Worm (Caenorhabditis elegans) whole organism, L1 larva: Measurements from ENCODE around the gene spp-30.

ENCODE experiments used
- C04F5.9 ChIP-seq: sonication (generic microtip); optimal IDR thresholded peaks from 2 replicates; lab custom pipeline; 2016; ENCODE audit warnings: missing genetic modification characterization, missing compliant biosample characterization
- C34B4.2 ChIP-seq: sonication (generic microtip); optimal IDR thresholded peaks from 2 replicates; lab custom pipeline; 2017; ENCODE audit warnings: mild to moderate bottlenecking, missing genetic modification characterization, missing compliant biosample characterization
- F16B12.6 ChIP-seq: fragments of 150-350 bp; optimal IDR thresholded peaks from 2 replicates; lab custom pipeline; 2014; ENCODE audit warnings: missing biosample characterization, missing genetic modification characterization
- Y116A8C.19 ChIP-seq: sonication (generic microtip); optimal IDR thresholded peaks from 2 replicates; lab custom pipeline; 2016; ENCODE audit warnings: missing compliant biosample characterization, missing genetic modification characterization, borderline replicate concordance
- aha-1 ChIP-seq: fragments of 150-350 bp; optimal IDR thresholded peaks from 2 replicates; lab custom pipeline; 2014; ENCODE audit warnings: missing biosample characterization, missing genetic modification characterization
- aly-2 ChIP-seq: fragments of 150-350 bp; optimal IDR thresholded peaks from 2 replicates; lab custom pipeline; 2014; ENCODE audit warnings: missing biosample characterization, missing genetic modification characterization
- ama-1 ChIP-seq: fragments of 150-350 bp; optimal IDR thresholded peaks from 2 replicates; lab custom pipeline; 2014
- blmp-1 ChIP-seq: fragments of 150-350 bp; optimal IDR thresholded peaks from 2 replicates; lab custom pipeline; 2014; ENCODE audit warnings: missing biosample characterization, missing genetic modification characterization
- ceh-63 ChIP-seq: fragments of 200-800 bp; sonication (Bioruptor generic); optimal IDR thresholded peaks from 2 replicates; lab custom pipeline; 2018; ENCODE audit warnings: mild to moderate bottlenecking, missing genetic modification characterization, missing compliant biosample characterization
- dsc-1 ChIP-seq: sonication (generic microtip); optimal IDR thresholded peaks from 2 replicates; lab custom pipeline; 2016; ENCODE audit warnings: mild to moderate bottlenecking, missing genetic modification characterization, missing compliant biosample characterization
- efl-1 ChIP-seq, 4 experiments: fragments of 150-350 bp; optimal IDR thresholded peaks in 3 of 4; peaks in 1 of 4; 1 replicate in 1 of 4; 2 replicates in 3 of 4; lab custom pipeline; 2014; ENCODE audit warnings: missing biosample characterization in 2 of 4, missing genetic modification characterization in 2 of 4, missing genetic modification reagents in 2 of 4
- egl-13 ChIP-seq: sonication (generic microtip); optimal IDR thresholded peaks from 2 replicates; lab custom pipeline; 2016; ENCODE audit warnings: missing genotype, missing genetic modification reagents, missing genetic modification characterization, missing compliant biosample characterization
- egl-27 ChIP-seq, 2 experiments: fragments of 150-350 bp in 1 of 2; sonication (generic microtip); optimal IDR thresholded peaks; 3 replicates each; lab custom pipeline; 2017 to 2018; ENCODE audit warnings: missing biosample characterization in 2 of 2, missing genetic modification characterization in 2 of 2, missing genetic modification reagents in 2 of 2
- elt-2 ChIP-seq: sonication (generic microtip); optimal IDR thresholded peaks from 2 replicates; lab custom pipeline; 2016; ENCODE audit warnings: missing genetic modification characterization, mild to moderate bottlenecking, inconsistent platforms, missing compliant biosample characterization, missing genetic modification reagents
- elt-3 ChIP-seq, 6 experiments: fragments of 150-350 bp in 1 of 6; sonication (generic microtip); optimal IDR thresholded peaks; 2 replicates each; lab custom pipeline; 2017 to 2018; ENCODE audit warnings: missing biosample characterization in 6 of 6, missing genetic modification characterization in 6 of 6, inconsistent platforms in 1 of 6
- ets-5 ChIP-seq: fragments of 200-800 bp; sonication (Bioruptor generic); IDR thresholded peaks from 2 replicates; pipeline ENCODE4 v1.3.6; 2022; ENCODE audit warnings: missing genetic modification characterization, missing compliant biosample characterization
- fkh-10 ChIP-seq: sonication (generic microtip); optimal IDR thresholded peaks from 2 replicates; lab custom pipeline; 2017; ENCODE audit warnings: missing biosample characterization, missing genetic modification reagents, missing genetic modification characterization
- fkh-4 ChIP-seq: sonication (generic microtip); optimal IDR thresholded peaks from 2 replicates; lab custom pipeline; 2016; ENCODE audit warnings: missing compliant biosample characterization, missing genetic modification characterization, borderline replicate concordance
- fkh-8 ChIP-seq: sonication (generic microtip); optimal IDR thresholded peaks from 2 replicates; lab custom pipeline; 2016; ENCODE audit warnings: mild to moderate bottlenecking, missing genetic modification characterization, missing compliant biosample characterization
- hpl-2 ChIP-seq: fragments of 150-350 bp; optimal IDR thresholded peaks from 2 replicates; lab custom pipeline; 2014; ENCODE audit warnings: missing biosample characterization, missing genetic modification reagents, missing genetic modification characterization
- jun-1 ChIP-seq: fragments of 150-350 bp; optimal IDR thresholded peaks from 2 replicates; lab custom pipeline; 2014; ENCODE audit warnings: missing biosample characterization, missing genetic modification reagents, missing genetic modification characterization
- lin-13 ChIP-seq: fragments of 150-350 bp; optimal IDR thresholded peaks from 2 replicates; lab custom pipeline; 2014; ENCODE audit warnings: missing biosample characterization, missing genetic modification reagents, missing genetic modification characterization
- lin-14 ChIP-seq: fragments of 200-800 bp; sonication (Bioruptor generic); optimal IDR thresholded peaks from 2 replicates; lab custom pipeline; 2018; ENCODE audit warnings: mild to moderate bottlenecking, missing genetic modification characterization, moderate library complexity, missing compliant biosample characterization
- lin-15B ChIP-seq: fragments of 150-350 bp; sonication (generic microtip); optimal IDR thresholded peaks from 3 replicates; lab custom pipeline; 2014; ENCODE audit warnings: missing biosample characterization, missing genetic modification characterization
- lin-39 ChIP-seq: fragments of 150-350 bp; optimal IDR thresholded peaks from 2 replicates; lab custom pipeline; 2014; ENCODE audit warnings: missing biosample characterization, missing genetic modification reagents, missing genetic modification characterization
- lir-3 ChIP-seq: sonication (generic microtip); optimal IDR thresholded peaks from 2 replicates; lab custom pipeline; 2016; ENCODE audit warnings: mild to moderate bottlenecking, missing genetic modification characterization, moderate library complexity, missing compliant biosample characterization; ENCODE audit not compliant: poor library complexity
- lsy-2 ChIP-seq, 2 experiments: fragments of 150-350 bp; optimal IDR thresholded peaks; 2 replicates each; lab custom pipeline; 2014; ENCODE audit warnings: missing biosample characterization in 2 of 2, missing genetic modification characterization in 2 of 2
- mab-9 ChIP-seq: fragments of 200-800 bp; sonication (Bioruptor generic); IDR thresholded peaks from 2 replicates; pipeline ENCODE4 v1.3.6; 2022; ENCODE audit warnings: missing genetic modification reagents, missing genetic modification characterization, missing compliant biosample characterization
- mef-2 ChIP-seq: fragments of 150-350 bp; optimal IDR thresholded peaks from 2 replicates; lab custom pipeline; 2014; ENCODE audit warnings: missing biosample characterization, missing genetic modification characterization
- mep-1 ChIP-seq: fragments of 150-350 bp; optimal IDR thresholded peaks from 2 replicates; lab custom pipeline; 2014; ENCODE audit warnings: missing biosample characterization, missing genetic modification characterization
- nhr-11 ChIP-seq: fragments of 150-350 bp; optimal IDR thresholded peaks from 2 replicates; lab custom pipeline; 2014; ENCODE audit warnings: missing biosample characterization, missing genetic modification characterization
- nhr-12 ChIP-seq: sonication (generic microtip); optimal IDR thresholded peaks from 2 replicates; lab custom pipeline; 2017; ENCODE audit warnings: missing biosample characterization, missing genetic modification characterization
- nhr-20 ChIP-seq: sonication (generic microtip); optimal IDR thresholded peaks from 2 replicates; lab custom pipeline; 2016; ENCODE audit warnings: mild to moderate bottlenecking, missing genetic modification characterization, missing compliant biosample characterization
- nhr-237 ChIP-seq: fragments of 150-350 bp; optimal IDR thresholded peaks from 2 replicates; lab custom pipeline; 2014; ENCODE audit warnings: missing biosample characterization, missing genetic modification characterization
- nhr-28 ChIP-seq: fragments of 150-350 bp; optimal IDR thresholded peaks from 2 replicates; lab custom pipeline; 2014; ENCODE audit warnings: missing biosample characterization, missing genetic modification characterization
- nhr-71 ChIP-seq: sonication (generic microtip); optimal IDR thresholded peaks from 2 replicates; lab custom pipeline; 2016; ENCODE audit warnings: mild to moderate bottlenecking, missing genetic modification characterization, moderate library complexity, missing compliant biosample characterization
- nhr-77 ChIP-seq: fragments of 150-350 bp; optimal IDR thresholded peaks from 2 replicates; lab custom pipeline; 2014; ENCODE audit warnings: missing biosample characterization, missing genetic modification characterization
- nhr-85 ChIP-seq: sonication (generic microtip); peaks from one replicate; lab custom pipeline; 2016; ENCODE audit warnings: missing genetic modification characterization, inconsistent platforms, missing compliant biosample characterization
- nhr-90 ChIP-seq: sonication (generic microtip); optimal IDR thresholded peaks from 2 replicates; lab custom pipeline; 2016; ENCODE audit warnings: mild to moderate bottlenecking, missing genetic modification characterization, missing compliant biosample characterization; ENCODE audit not compliant: poor library complexity
- pax-3 ChIP-seq: fragments of 200-800 bp; sonication (Bioruptor generic); optimal IDR thresholded peaks from 2 replicates; lab custom pipeline; 2018; ENCODE audit warnings: mild to moderate bottlenecking, missing genetic modification characterization, moderate library complexity, missing compliant biosample characterization
- rnt-1 ChIP-seq: sonication (generic microtip); optimal IDR thresholded peaks from 2 replicates; lab custom pipeline; 2016; ENCODE audit warnings: mild to moderate bottlenecking, missing genetic modification characterization, moderate library complexity, missing compliant biosample characterization
- skn-1 ChIP-seq: fragments of 150-350 bp; optimal IDR thresholded peaks from 2 replicates; lab custom pipeline; 2014; ENCODE audit warnings: missing biosample characterization, missing genetic modification characterization
- sox-4 ChIP-seq: sonication (generic microtip); optimal IDR thresholded peaks from 2 replicates; lab custom pipeline; 2016; ENCODE audit warnings: missing genetic modification characterization, missing compliant biosample characterization
- swsn-7 ChIP-seq: sonication (generic microtip); optimal IDR thresholded peaks from 2 replicates; lab custom pipeline; 2016; ENCODE audit warnings: missing genetic modification characterization, missing compliant biosample characterization
- unc-130 ChIP-seq: fragments of 150-350 bp; optimal IDR thresholded peaks from 2 replicates; lab custom pipeline; 2017; ENCODE audit warnings: missing biosample characterization, missing genetic modification characterization, inconsistent platforms
- unc-62 ChIP-seq: fragments of 150-350 bp; optimal IDR thresholded peaks from 2 replicates; lab custom pipeline; 2014; ENCODE audit warnings: missing biosample characterization, missing genetic modification reagents, missing genetic modification characterization
- unc-86 ChIP-seq: sonication (generic microtip); optimal IDR thresholded peaks from 2 replicates; lab custom pipeline; 2016; ENCODE audit warnings: missing genetic modification characterization, missing compliant biosample characterization
- zag-1 ChIP-seq: fragments of 150-350 bp; optimal IDR thresholded peaks from 2 replicates; lab custom pipeline; 2014; ENCODE audit warnings: missing biosample characterization, missing genetic modification characterization
- zip-4 ChIP-seq: fragments of 200-800 bp; sonication (Bioruptor generic); optimal IDR thresholded peaks from 2 replicates; lab custom pipeline; 2018; ENCODE audit warnings: mild to moderate bottlenecking, missing genetic modification characterization, moderate library complexity, missing compliant biosample characterization
- ztf-4 ChIP-seq: fragments of 150-350 bp; optimal IDR thresholded peaks from 2 replicates; lab custom pipeline; 2014; ENCODE audit warnings: missing biosample characterization, missing genetic modification characterization

The spp-30 gene

DNA sequence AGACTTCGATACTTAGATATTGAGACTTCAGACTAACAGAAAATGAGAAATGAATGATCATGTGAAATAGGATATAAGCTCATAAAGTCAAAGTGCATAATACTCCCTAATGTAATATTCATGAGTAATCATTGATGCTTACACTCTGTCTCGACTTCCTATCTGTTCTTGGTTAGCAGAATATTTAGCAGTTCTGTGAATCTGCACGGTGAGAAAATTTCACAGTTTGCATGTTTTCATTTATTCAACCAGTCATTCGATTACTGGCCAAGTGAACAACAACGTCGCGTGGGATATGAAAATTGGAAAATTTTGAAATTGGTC lies 21.0 kb downstream of the spp-30 start:
- no peak for TF ChIP-seq unc-62 (GFP tag; lab: Kevin White, UChicago)
- TF ChIP-seq efl-1 (optimal IDR thresholded peaks at IDR 0.05; lab: Kevin White, UChicago): no peak
- TF ChIP-seq efl-1 (GFP tag; optimal IDR thresholded peaks at IDR 0.05 in 1 of 2; lab: Kevin White, UChicago): no peak
- peak; percentile 70 for TF ChIP-seq unc-86
- no peak for TF ChIP-seq elt-2 (tag; lab: Kevin White, UChicago)
- no peak for TF ChIP-seq nhr-77 (tag; lab: Kevin White, UChicago)
- no peak for TF ChIP-seq ama-1 (lab: Kevin White, UChicago)
- peak; percentile 38 for TF ChIP-seq sox-4 (tag; lab: Kevin White, UChicago)
- TF ChIP-seq nhr-237 (tag; lab: Kevin White, UChicago): no peak
- TF ChIP-seq nhr-20: no peak
- no peak for TF ChIP-seq C34B4.2 (tag; lab: Kevin White, UChicago)
- TF ChIP-seq mef-2 (tag; lab: Kevin White, UChicago): no peak
- no peak for TF ChIP-seq ceh-63 (GFP tag; lab: Kevin White, UChicago)
- no peak for TF ChIP-seq nhr-11
- no peak for TF ChIP-seq jun-1 (tag; lab: Kevin White, UChicago)
- TF ChIP-seq skn-1 (tag; lab: Kevin White, UChicago): no peak
- no peak for TF ChIP-seq aha-1 (tag; lab: Kevin White, UChicago)
- no peak for TF ChIP-seq ets-5
- no peak for TF ChIP-seq lin-39
- no peak for TF ChIP-seq aly-2 (tag; lab: Kevin White, UChicago)
- no peak for TF ChIP-seq fkh-10 (GFP tag; lab: Kevin White, UChicago)
- TF ChIP-seq nhr-12 (tag; lab: Kevin White, UChicago): no peak
- TF ChIP-seq lin-14 (GFP tag; lab: Kevin White, UChicago): no peak
- TF ChIP-seq egl-27 (tag; optimal IDR thresholded peaks at IDR 0.05; lab: Kevin White, UChicago): no peak
- TF ChIP-seq swsn-7 (tag; lab: Kevin White, UChicago): no peak
- no peak for TF ChIP-seq lin-15B (tag; lab: Kevin White, UChicago)
- no peak for TF ChIP-seq F16B12.6 (tag; lab: Kevin White, UChicago)
- TF ChIP-seq lir-3: no peak
- TF ChIP-seq nhr-28 (tag; lab: Kevin White, UChicago): no peak
- TF ChIP-seq lin-13: no peak
- peak in 1 of 2 experiments; percentile 13 for TF ChIP-seq lsy-2 (tag; optimal IDR thresholded peaks at IDR 0.05; lab: Kevin White, UChicago)
- no peak for TF ChIP-seq elt-3 (tag; optimal IDR thresholded peaks at IDR 0.05; lab: Kevin White, UChicago)
- TF ChIP-seq egl-13 (tag; lab: Kevin White, UChicago): peak; percentile 43
- peak; percentile 77 for TF ChIP-seq fkh-8 (tag; lab: Kevin White, UChicago)
- no peak for TF ChIP-seq zag-1 (tag; lab: Kevin White, UChicago)
- TF ChIP-seq dsc-1: peak; percentile 27

- TF ChIP-seq rnt-1 (tag; lab: Kevin White, UChicago) (peak; percentile 37), nhr-12 (tag; lab: Kevin White, UChicago) (no peak), mab-9 (GFP tag; lab: Robert Waterston, UW) (no peak), ztf-4 (tag; lab: Kevin White, UChicago) (peak; percentile 10), ceh-63 (GFP tag; lab: Kevin White, UChicago) (no peak), skn-1 (tag; lab: Kevin White, UChicago) (no peak), unc-130 (no peak), pax-3 (tag; lab: Kevin White, UChicago) (no peak), F16B12.6 (tag; lab: Kevin White, UChicago) (no peak), unc-62 (GFP tag; lab: Kevin White, UChicago) (no peak), ets-5 (no peak), ama-1 (lab: Kevin White, UChicago) (no peak), lin-15B (tag; lab: Kevin White, UChicago) (no peak), mep-1 (peak; percentile 19), lin-14 (GFP tag; lab: Kevin White, UChicago) (peak; percentile 47), fkh-10 (GFP tag; lab: Kevin White, UChicago) (no peak), nhr-90 (tag; lab: Kevin White, UChicago) (peak; percentile 21), nhr-85 (tag; lab: Kevin White, UChicago) (peak; percentile 81), hpl-2 (GFP tag; lab: Kevin White, UChicago) (no peak), nhr-28 (tag; lab: Kevin White, UChicago) (no peak), C04F5.9 (tag; lab: Kevin White, UChicago) (no peak), nhr-71 (tag; lab: Kevin White, UChicago) (peak; percentile 61), Y116A8C.19 (no peak), dsc-1 (peak; percentile 78), fkh-4 (tag; lab: Kevin White, UChicago) (peak; percentile 11), nhr-20 (no peak), zip-4 (GFP tag; lab: Kevin White, UChicago) (no peak), blmp-1 (tag; lab: Kevin White, UChicago) (peak; percentile 61)
Observed at ce11 chrX:11606815-11607499, 21.5 kb downstream of the spp-30 start.
